Fruit fly (Drosophila melanogaster) whole organism, embryonic: ENCODE data around the gene Wdfy2.

Experiments used
- Adf1 ChIP-seq: fragments of 200-800 bp; sonication (Bioruptor generic); IDR thresholded peaks from 2 replicates; pipeline ENCODE4 v1.3.6; 2022; ENCODE audit warnings: missing biosample characterization, missing genetic modification characterization
- Bgb ChIP-seq: fragments of 200-800 bp; sonication (Bioruptor generic); IDR thresholded peaks from 2 replicates; pipeline ENCODE4 v1.3.6; 2022; ENCODE audit warnings: missing biosample characterization, missing genetic modification characterization; ENCODE audit not compliant: partially characterized antibody
- CG10267 ChIP-seq: fragments of 200-800 bp; sonication (Bioruptor generic); optimal IDR thresholded peaks from 2 replicates; lab custom pipeline; 2018; ENCODE audit warnings: missing biosample characterization, mild to moderate bottlenecking, missing genetic modification characterization, moderate library complexity
- CG11456 ChIP-seq: fragments of 200-800 bp; sonication (Bioruptor generic); IDR thresholded peaks from 3 replicates; pipeline ENCODE4 v1.3.6; 2022; ENCODE audit warnings: missing biosample characterization, missing genetic modification characterization
- CG12104 ChIP-seq: fragments of 200-800 bp; sonication (Bioruptor generic); optimal IDR thresholded peaks from 3 replicates; lab custom pipeline; 2016; ENCODE audit warnings: missing biosample characterization, missing genetic modification characterization
- CG13424 ChIP-seq: fragments of 200-800 bp; sonication (Bioruptor generic); optimal IDR thresholded peaks from 2 replicates; lab custom pipeline; 2019; ENCODE audit warnings: missing biosample characterization, mild to moderate bottlenecking, missing genetic modification characterization, moderate library complexity
- CG14014 ChIP-seq: fragments of 200-800 bp; sonication (Bioruptor generic); IDR thresholded peaks from 2 replicates; pipeline ENCODE4 v1.3.6; 2022; ENCODE audit warnings: missing biosample characterization, missing genetic modification characterization
- CG16813 ChIP-seq: fragments of 200-800 bp; sonication (Bioruptor generic); IDR thresholded peaks from 3 replicates; pipeline ENCODE4 v1.3.6; 2022; ENCODE audit warnings: missing biosample characterization, missing genetic modification characterization; ENCODE audit not compliant: partially characterized antibody
- CG17829 ChIP-seq: fragments of 200-800 bp; optimal IDR thresholded peaks from 2 replicates; lab custom pipeline; 2019; ENCODE audit warnings: missing biosample characterization, mild to moderate bottlenecking, missing genetic modification characterization, moderate library complexity
- CG2712 ChIP-seq: fragments of 200-800 bp; optimal IDR thresholded peaks from 3 replicates; lab custom pipeline; 2019; ENCODE audit warnings: missing biosample characterization, mild to moderate bottlenecking, missing genetic modification characterization, moderate library complexity
- CG30431 ChIP-seq: fragments of 200-800 bp; sonication (Bioruptor generic); optimal IDR thresholded peaks from 2 replicates; lab custom pipeline; 2017; ENCODE audit warnings: missing biosample characterization, missing genetic modification characterization
- CG3847 ChIP-seq: fragments of 200-800 bp; sonication (Bioruptor generic); IDR thresholded peaks from 2 replicates; pipeline ENCODE4 v1.3.6; 2022; ENCODE audit warnings: missing biosample characterization, missing genetic modification characterization
- CG4730 ChIP-seq: fragments of 200-800 bp; sonication (Bioruptor generic); IDR thresholded peaks from 2 replicates; pipeline ENCODE4 v1.3.6; 2022; ENCODE audit warnings: missing biosample characterization, missing genetic modification characterization
- CG7556 ChIP-seq: fragments of 200-800 bp; sonication (Bioruptor generic); optimal IDR thresholded peaks from 2 replicates; lab custom pipeline; 2017; ENCODE audit warnings: missing biosample characterization, mild to moderate bottlenecking, missing genetic modification characterization
- CG8478 ChIP-seq: fragments of >200 bp; optimal IDR thresholded peaks from 2 replicates; lab custom pipeline; 2018
- CG8944 ChIP-seq: fragments of 200-800 bp; sonication (Bioruptor generic); optimal IDR thresholded peaks from 3 replicates; lab custom pipeline; 2016; ENCODE audit warnings: missing biosample characterization, missing genetic modification characterization
- CG9609 ChIP-seq: fragments of 200-800 bp; sonication (Bioruptor generic); optimal IDR thresholded peaks from 3 replicates; lab custom pipeline; 2016; ENCODE audit warnings: missing biosample characterization, missing genetic modification characterization
- CG9797 ChIP-seq: fragments of 200-800 bp; sonication (Bioruptor generic); optimal IDR thresholded peaks from 3 replicates; lab custom pipeline; 2018; ENCODE audit warnings: missing biosample characterization, mild to moderate bottlenecking, missing genetic modification characterization
- CTCF ChIP-seq: fragments of 200-800 bp; sonication (Bioruptor generic); optimal IDR thresholded peaks from 2 replicates; lab custom pipeline; 2017; ENCODE audit warnings: missing biosample characterization, mild to moderate bottlenecking, missing genetic modification characterization, moderate library complexity
- Dip2 ChIP-seq: fragments of 200-800 bp; sonication (Bioruptor generic); IDR thresholded peaks from 2 replicates; pipeline ENCODE4 v1.3.6; 2022; ENCODE audit warnings: missing biosample characterization, missing genetic modification characterization
- HHEX ChIP-seq: fragments of 200-800 bp; sonication (Bioruptor generic); optimal IDR thresholded peaks from 3 replicates; lab custom pipeline; 2017; ENCODE audit warnings: missing biosample characterization, mild to moderate bottlenecking, missing genetic modification characterization, missing genetic modification reagents
- HLH4C ChIP-seq: fragments of 200-800 bp; sonication (Bioruptor generic); IDR thresholded peaks from 3 replicates; pipeline ENCODE4 v1.3.6; 2022; ENCODE audit warnings: missing biosample characterization, missing genetic modification characterization; ENCODE audit not compliant: partially characterized antibody
- HLHmδ ChIP-seq: fragments of 200-800 bp; sonication (Bioruptor generic); optimal IDR thresholded peaks from 2 replicates; lab custom pipeline; 2018; ENCODE audit warnings: missing biosample characterization, mild to moderate bottlenecking, missing genetic modification characterization, moderate library complexity
- Kr ChIP-seq: fragments of 200-800 bp; sonication (Bioruptor generic); optimal IDR thresholded peaks from 2 replicates; lab custom pipeline; 2017; ENCODE audit warnings: missing biosample characterization, mild to moderate bottlenecking, missing genetic modification characterization
- Lim3 ChIP-seq: fragments of 200-800 bp; sonication (Bioruptor generic); IDR thresholded peaks from 2 replicates; pipeline ENCODE4 v1.3.6; 2022; ENCODE audit warnings: missing biosample characterization, missing genetic modification characterization
- NK7.1 ChIP-seq: fragments of 200-800 bp; sonication (Bioruptor generic); optimal IDR thresholded peaks from 3 replicates; lab custom pipeline; 2016; ENCODE audit warnings: missing biosample characterization, missing genetic modification characterization
- Nf-YC ChIP-seq: fragments of 200-800 bp; optimal IDR thresholded peaks from 3 replicates; lab custom pipeline; 2019; ENCODE audit warnings: missing biosample characterization, mild to moderate bottlenecking, missing genetic modification characterization, moderate library complexity
- NfI ChIP-seq: fragments of 200-800 bp; sonication (Bioruptor generic); optimal IDR thresholded peaks from 3 replicates; lab custom pipeline; 2018; ENCODE audit warnings: missing biosample characterization, mild to moderate bottlenecking, missing genetic modification characterization, moderate library complexity
- PHDP ChIP-seq: fragments of 200-800 bp; sonication (Bioruptor generic); optimal IDR thresholded peaks from 3 replicates; lab custom pipeline; 2018; ENCODE audit warnings: missing biosample characterization, mild to moderate bottlenecking, missing genetic modification characterization, moderate library complexity
- Rfx ChIP-seq: fragments of 200-800 bp; sonication (Bioruptor generic); IDR thresholded peaks from 2 replicates; pipeline ENCODE4 v1.3.6; 2022; ENCODE audit warnings: missing biosample characterization, missing genetic modification characterization
- Usf ChIP-seq: fragments of 200-800 bp; sonication (Bioruptor generic); optimal IDR thresholded peaks from 2 replicates; lab custom pipeline; 2017; ENCODE audit warnings: missing genotype, missing biosample characterization, missing genetic modification characterization
- ac ChIP-seq: fragments of 200-800 bp; sonication (Bioruptor generic); optimal IDR thresholded peaks from 3 replicates; lab custom pipeline; 2017; ENCODE audit warnings: missing biosample characterization, mild to moderate bottlenecking, missing genetic modification characterization
- az2 ChIP-seq: fragments of 200-800 bp; sonication (Bioruptor generic); optimal IDR thresholded peaks from 3 replicates; lab custom pipeline; 2016; ENCODE audit warnings: missing biosample characterization, missing genetic modification characterization
- chinmo ChIP-seq: fragments of 200-800 bp; sonication (Bioruptor generic); IDR thresholded peaks from 4 replicates; pipeline ENCODE4 v1.3.6; 2022; ENCODE audit warnings: missing biosample characterization, missing genetic modification characterization; ENCODE audit not compliant: partially characterized antibody
- emc ChIP-seq: fragments of 200-800 bp; sonication (Bioruptor generic); optimal IDR thresholded peaks from 2 replicates; lab custom pipeline; 2016; ENCODE audit warnings: missing biosample characterization, missing genetic modification characterization
- ems ChIP-seq: fragments of 200-800 bp; sonication (Bioruptor generic); optimal IDR thresholded peaks from 3 replicates; lab custom pipeline; 2016; ENCODE audit warnings: missing biosample characterization, missing genetic modification characterization
- hbn ChIP-seq: fragments of 200-800 bp; sonication (Bioruptor generic); IDR thresholded peaks from 2 replicates; pipeline ENCODE4 v1.3.6; 2022; ENCODE audit warnings: missing biosample characterization, missing genetic modification characterization; ENCODE audit not compliant: partially characterized antibody
- lbe ChIP-seq: fragments of 200-800 bp; sonication (Bioruptor generic); optimal IDR thresholded peaks from 2 replicates; lab custom pipeline; 2016; ENCODE audit warnings: missing biosample characterization, mild to moderate bottlenecking, missing genetic modification characterization
- nerfin-1 ChIP-seq: fragments of 200-800 bp; sonication (Bioruptor generic); optimal IDR thresholded peaks from 3 replicates; lab custom pipeline; 2019; ENCODE audit warnings: missing biosample characterization, mild to moderate bottlenecking, missing genetic modification characterization, moderate library complexity
- org-1 ChIP-seq: fragments of 200-800 bp; sonication (Bioruptor generic); optimal IDR thresholded peaks from 2 replicates; lab custom pipeline; 2017; ENCODE audit warnings: missing biosample characterization, missing genetic modification characterization
- pfk ChIP-seq: fragments of 200-800 bp; sonication (Bioruptor generic); optimal IDR thresholded peaks from 2 replicates; lab custom pipeline; 2018; ENCODE audit warnings: missing biosample characterization, mild to moderate bottlenecking, missing genetic modification characterization, moderate library complexity
- sima ChIP-seq: fragments of 200-800 bp; sonication (Bioruptor generic); optimal IDR thresholded peaks from 2 replicates; lab custom pipeline; 2016; ENCODE audit warnings: missing biosample characterization, missing genetic modification characterization
- sob ChIP-seq: fragments of 200-800 bp; sonication (Bioruptor generic); IDR thresholded peaks from 2 replicates; pipeline ENCODE4 v1.3.6; 2022; ENCODE audit warnings: missing biosample characterization, missing genetic modification characterization
- stwl ChIP-seq: fragments of 200-800 bp; sonication (Bioruptor generic); optimal IDR thresholded peaks from 3 replicates; lab custom pipeline; 2018; ENCODE audit warnings: missing biosample characterization, mild to moderate bottlenecking, missing genetic modification characterization, moderate library complexity
- vvl ChIP-seq: fragments of 200-800 bp; sonication (Bioruptor generic); IDR thresholded peaks from 2 replicates; pipeline ENCODE4 v1.3.6; 2022; ENCODE audit warnings: missing biosample characterization, missing genetic modification characterization
- wek ChIP-seq: fragments of 200-800 bp; sonication (Bioruptor generic); optimal IDR thresholded peaks from 3 replicates; lab custom pipeline; 2018; ENCODE audit warnings: missing biosample characterization, mild to moderate bottlenecking, missing genetic modification characterization, moderate library complexity
- zen ChIP-seq: fragments of 200-800 bp; sonication (Bioruptor generic); optimal IDR thresholded peaks from 3 replicates; lab custom pipeline; 2018; ENCODE audit warnings: missing biosample characterization, mild to moderate bottlenecking, missing genetic modification characterization, moderate library complexity
- zen2 ChIP-seq: fragments of 200-800 bp; sonication (Bioruptor generic); IDR thresholded peaks from 3 replicates; pipeline ENCODE4 v1.3.6; 2022; ENCODE audit warnings: missing biosample characterization, missing genetic modification characterization; ENCODE audit not compliant: partially characterized antibody

The Wdfy2 gene

dm6 chr2L:10435606-10436160, 12.6 kb downstream of the Wdfy2 start, which contains the start of the genes TBC1D16 and holn1 (continued):
- TF ChIP-seq CG2712 (tag; lab: Kevin White, UChicago) (peak; percentile 30), CG8478 (lab: Kevin White, UChicago) (no peak), ac (no peak), sima (no peak), zen2 (GFP tag; lab: Robert Waterston, UW) (peak; percentile 5; the same call in 1 of the 3 replicates), HHEX (GFP tag; lab: Kevin White, UChicago) (no peak), NK7.1 (GFP tag; lab: Kevin White, UChicago) (no peak), HLHmδ (no peak), HLH4C (GFP tag; lab: Robert Waterston, UW) (peak; percentile 52; the same call in 2 of the 3 replicates), CG12104 (GFP tag; lab: Kevin White, UChicago) (peak; percentile 1), PHDP (tag; lab: Kevin White, UChicago) (peak; percentile 23), CG11456 (GFP tag; lab: Robert Waterston, UW) (no peak), pfk (GFP tag; lab: Kevin White, UChicago) (peak; percentile 90), CG13424 (peak; percentile 13), org-1 (no peak), CG10267 (tag; lab: Kevin White, UChicago) (peak; percentile 1), Usf (GFP tag; lab: Kevin White, UChicago) (no peak), Lim3 (GFP tag; lab: Robert Waterston, UW) (no peak), lbe (GFP tag; lab: Kevin White, UChicago) (no peak), CTCF (GFP tag; lab: Kevin White, UChicago) (no peak), CG3847 (GFP tag; lab: Robert Waterston, UW) (no peak), CG9797 (GFP tag; lab: Kevin White, UChicago) (no peak), sob (no peak), Bgb (GFP tag; lab: Robert Waterston, UW) (peak; percentile 42; the same call in 1 of the 2 replicates), stwl (tag; lab: Kevin White, UChicago) (peak; percentile 44), CG14014 (GFP tag; lab: Robert Waterston, UW) (no peak), vvl (GFP tag; lab: Robert Waterston, UW) (no peak), zen (tag; lab: Kevin White, UChicago) (peak; percentile 1), emc (GFP tag; lab: Kevin White, UChicago) (no peak), hbn (GFP tag; lab: Robert Waterston, UW) (peak; percentile 53; the same call in 1 of the 2 replicates), Nf-YC (tag; lab: Kevin White, UChicago) (peak; percentile 13), NfI (no peak), chinmo (GFP tag; lab: Robert Waterston, UW) (no peak), ems (GFP tag; lab: Kevin White, UChicago) (no peak), Adf1 (GFP tag; lab: Robert Waterston, UW) (no peak), CG17829 (peak; percentile 12), CG4730 (GFP tag; lab: Robert Waterston, UW) (no peak), Dip2 (GFP tag; lab: Robert Waterston, UW) (no peak), CG9609 (GFP tag; lab: Kevin White, UChicago) (no peak), Rfx (GFP tag; lab: Robert Waterston, UW) (no peak), CG7556 (GFP tag; lab: Kevin White, UChicago) (no peak), CG8944 (GFP tag; lab: Kevin White, UChicago) (no peak), CG30431 (no peak), wek (no peak), nerfin-1 (tag; lab: Kevin White, UChicago) (peak; percentile 3), az2 (GFP tag; lab: Kevin White, UChicago) (no peak), Kr (GFP tag; lab: Kevin White, UChicago) (no peak), CG16813 (GFP tag; lab: Robert Waterston, UW) (0 out of 3 replicates have a peak, but pooled peaks have one; percentile 13)
